Worm (Caenorhabditis elegans): Measurements from ENCODE around the gene rhi-1.

The rhi-1 gene

DNA sequence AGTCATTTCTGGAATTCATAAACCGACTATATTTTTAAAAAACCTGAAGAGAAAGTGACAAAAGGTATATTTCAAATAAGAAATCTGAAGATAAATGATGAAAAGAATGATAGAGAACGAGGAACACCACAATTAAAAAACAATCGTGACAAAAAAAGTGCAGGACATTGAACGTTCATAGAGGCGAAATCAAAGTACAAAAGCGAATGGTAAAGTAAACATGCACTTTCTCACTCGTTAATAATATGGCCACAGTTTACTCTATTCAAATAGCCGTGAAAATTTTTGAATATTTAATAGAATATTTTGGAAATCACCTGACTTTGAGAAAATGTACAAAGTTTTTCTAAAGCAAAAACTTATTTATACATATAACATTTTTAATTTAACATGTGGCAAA is 16.1 kb upstream of the rhi-1 start, which contains the start of gene F46H6.5:
Gene F46H6.5 (minus strand): TSS at position 10 of the 400 bp plus-strand sequence.
- TF ChIP-seq pha-2 (tag; optimal IDR thresholded peaks at IDR 0.05) (no peak), hlh-13 (GFP tag; optimal IDR thresholded peaks at IDR 0.05) (no peak), unc-42 (tag; optimal IDR thresholded peaks at IDR 0.05) (no peak), dmd-4 (tag; optimal IDR thresholded peaks at IDR 0.05; ENCODE audit: borderline replicate concordance) (no peak), tbx-7 (tag; optimal IDR thresholded peaks at IDR 0.05) (no peak), hlh-15 (tag; optimal IDR thresholded peaks at IDR 0.05) (no peak), Y22D7AL.16 (tag; optimal IDR thresholded peaks at IDR 0.05) (no peak), npax-4 (tag; optimal IDR thresholded peaks at IDR 0.05) (no peak), lim-6 (tag; optimal IDR thresholded peaks at IDR 0.05) (no peak), ceh-6 (GFP tag; optimal IDR thresholded peaks at IDR 0.05) (no peak), odd-2 (tag; optimal IDR thresholded peaks at IDR 0.05) (no peak), elt-2 (tag; optimal IDR thresholded peaks at IDR 0.05) (no peak), ceh-18 (tag; optimal IDR thresholded peaks at IDR 0.05) (no peak), ama-1 (optimal IDR thresholded peaks at IDR 0.05) (no peak), K09A11.1 (tag; optimal IDR thresholded peaks at IDR 0.05; ENCODE audit: insufficient read depth) (no peak), madf-2 (tag; optimal IDR thresholded peaks at IDR 0.05) (no peak), unc-3 (GFP tag; conservative IDR thresholded peaks at IDR 0.05) (no peak), unc-3 (tag; optimal IDR thresholded peaks at IDR 0.05) (no peak), ceh-48 (tag; optimal IDR thresholded peaks at IDR 0.05) (no peak), lin-11 (tag; optimal IDR thresholded peaks at IDR 0.05) (no peak), C38D4.7 (GFP tag; optimal IDR thresholded peaks at IDR 0.05) (no peak)

ce11 chrX:4493439-4494006 is 14.8 kb upstream of the rhi-1 start:
- no peak for TF ChIP-seq K02D7.2 (tag; optimal IDR thresholded peaks at IDR 0.05)
- TF ChIP-seq unc-42 (tag; optimal IDR thresholded peaks at IDR 0.05) = peak; percentile 60

- TF ChIP-seq T23F11.4 (GFP tag; optimal IDR thresholded peaks at IDR 0.05) (no peak), pqm-1 (tag; optimal IDR thresholded peaks at IDR 0.05) (no peak), gmeb-2 (tag; optimal IDR thresholded peaks at IDR 0.05) (no peak), zip-5 (tag; optimal IDR thresholded peaks at IDR 0.05) (no peak), ceh-34 (tag; optimal IDR thresholded peaks at IDR 0.05) (no peak), unc-42 (tag; optimal IDR thresholded peaks at IDR 0.05) (no peak), elt-4 (tag; optimal IDR thresholded peaks at IDR 0.05) (no peak), ztf-16 (tag; optimal IDR thresholded peaks at IDR 0.05) (no peak), C38D4.7 (GFP tag; optimal IDR thresholded peaks at IDR 0.05) (no peak), tbx-7 (tag; optimal IDR thresholded peaks at IDR 0.05) (no peak)
Measured at ce11 chrX:4495814-4496567, 12.3 kb upstream of the rhi-1 start.

DNA sequence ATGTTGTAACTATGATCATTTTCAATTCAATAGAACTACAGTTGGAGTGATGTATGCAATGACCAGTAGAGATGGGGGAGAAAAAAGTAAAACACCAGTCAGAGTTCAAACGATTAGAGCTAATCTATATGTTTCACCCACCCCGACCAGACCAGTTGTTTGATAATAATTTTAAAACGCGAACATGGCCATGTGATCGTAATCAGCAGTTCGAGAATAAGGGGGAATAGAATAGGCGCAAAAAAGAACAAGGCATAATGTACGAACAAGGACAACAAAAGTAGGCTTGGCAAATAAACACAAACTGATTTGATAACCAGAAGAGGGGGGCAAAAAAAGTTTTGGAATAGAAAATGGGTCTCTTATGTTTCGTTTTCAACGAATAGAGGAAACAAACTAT is 10.2 kb upstream of the rhi-1 start:
- TF ChIP-seq ahr-1 (tag; optimal IDR thresholded peaks at IDR 0.05) = no peak
- TF ChIP-seq lim-6 (tag; optimal IDR thresholded peaks at IDR 0.05) = no peak
- no peak for TF ChIP-seq dmd-4 (tag; optimal IDR thresholded peaks at IDR 0.05; ENCODE audit: borderline replicate concordance)
- no peak for TF ChIP-seq K02D7.2 (tag; optimal IDR thresholded peaks at IDR 0.05)
- no peak for TF ChIP-seq tbx-2 (tag; optimal IDR thresholded peaks at IDR 0.05)

- TF ChIP-seq C08G9.2 (tag; optimal IDR thresholded peaks at IDR 0.05) = peak; percentile 21
- TF ChIP-seq rnt-1 (tag; optimal IDR thresholded peaks at IDR 0.05) = peak; percentile 16
- TF ChIP-seq pag-3 (tag; optimal IDR thresholded peaks at IDR 0.05; ENCODE audit: borderline replicate concordance) = no peak
- no peak for TF ChIP-seq ceh-24 (tag; optimal IDR thresholded peaks at IDR 0.05)
- TF ChIP-seq tbx-2 (tag; optimal IDR thresholded peaks at IDR 0.05) = no peak
- TF ChIP-seq sdc-2 (tag; optimal IDR thresholded peaks at IDR 0.05) = peak; percentile 4
- no peak for TF ChIP-seq fkh-10 (GFP tag; optimal IDR thresholded peaks at IDR 0.05)
Measured at ce11 chrX:4498478-4498877, 9.8 kb upstream of the rhi-1 start.

Data from whole organism, late embryonic.